Worm (Caenorhabditis elegans) whole organism, late embryonic: ENCODE data around the gene npp-24.

Experiments used
- C08G9.2 ChIP-seq: sonication (generic microtip); optimal IDR thresholded peaks from 2 replicates; lab custom pipeline; 2016; ENCODE audit warnings: mild to moderate bottlenecking, missing genetic modification characterization, moderate library complexity, missing compliant biosample characterization
- ama-1 ChIP-seq: fragments of 150-350 bp; optimal IDR thresholded peaks from 2 replicates; lab custom pipeline; 2014
- ceh-22 ChIP-seq: sonication (generic microtip); optimal IDR thresholded peaks from 2 replicates; lab custom pipeline; 2017; ENCODE audit warnings: missing biosample characterization, missing genetic modification characterization
- dve-1 ChIP-seq: sonication (generic microtip); optimal IDR thresholded peaks from 2 replicates; lab custom pipeline; 2017; ENCODE audit warnings: antibody characterized with exemption, mild to moderate bottlenecking, missing genetic modification characterization, missing compliant biosample characterization
- elt-2 ChIP-seq: sonication (generic microtip); optimal IDR thresholded peaks from 2 replicates; lab custom pipeline; 2016; ENCODE audit warnings: missing genetic modification reagents, missing genetic modification characterization, missing compliant biosample characterization
- elt-4 ChIP-seq: sonication (generic microtip); optimal IDR thresholded peaks from 2 replicates; lab custom pipeline; 2016; ENCODE audit warnings: missing genetic modification characterization, missing compliant biosample characterization
- nfya-1 ChIP-seq: sonication (generic microtip); optimal IDR thresholded peaks from 2 replicates; lab custom pipeline; 2017; ENCODE audit warnings: missing genetic modification characterization, mild to moderate bottlenecking, missing compliant biosample characterization, antibody characterized with exemption, moderate library complexity
- nhr-11 ChIP-seq: fragments of 150-350 bp; optimal IDR thresholded peaks from 2 replicates; lab custom pipeline; 2014; ENCODE audit warnings: missing biosample characterization, missing genetic modification characterization
- pqm-1 ChIP-seq: sonication (generic microtip); optimal IDR thresholded peaks from 2 replicates; lab custom pipeline; 2016; ENCODE audit warnings: missing genetic modification characterization, missing compliant biosample characterization
- sox-4 ChIP-seq: sonication (generic microtip); optimal IDR thresholded peaks from 2 replicates; lab custom pipeline; 2017; ENCODE audit warnings: mild to moderate bottlenecking, missing genetic modification characterization, inconsistent platforms, missing compliant biosample characterization
- tbx-7 ChIP-seq: sonication (generic microtip); optimal IDR thresholded peaks from 2 replicates; lab custom pipeline; 2016; ENCODE audit warnings: missing genotype, missing genetic modification characterization, missing compliant biosample characterization

DNA sequence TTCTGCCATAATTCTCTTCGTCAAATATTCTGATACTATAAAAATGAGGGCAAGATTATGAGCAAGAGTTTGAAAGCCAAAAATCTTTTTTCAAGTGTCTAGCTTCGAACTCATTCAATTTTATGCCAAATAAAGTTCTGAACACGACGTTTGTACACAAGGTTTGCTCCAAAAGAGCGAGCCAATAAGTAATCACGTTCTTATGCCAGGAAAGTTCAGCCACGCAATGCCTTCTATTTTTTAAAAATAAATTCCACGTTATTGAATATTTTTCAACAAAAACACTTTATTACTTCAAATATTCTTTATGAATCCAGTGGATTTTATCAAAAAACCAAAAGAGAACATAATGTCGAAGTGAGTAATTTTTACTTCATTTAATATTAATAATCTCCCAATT lies 17.8 kb upstream of the npp-24 start, which contains the start of gene nep-5:
- TF ChIP-seq ama-1 (lab: Kevin White, UChicago): no peak
- TF ChIP-seq pqm-1 (tag; lab: Kevin White, UChicago): no peak
- no peak for TF ChIP-seq dve-1 (tag; lab: Kevin White, UChicago)
- no peak for TF ChIP-seq ceh-22 (tag; lab: Kevin White, UChicago)
- no peak for TF ChIP-seq tbx-7 (tag; lab: Kevin White, UChicago)
- TF ChIP-seq elt-2 (tag; lab: Kevin White, UChicago): no peak
- TF ChIP-seq nfya-1 (tag; lab: Kevin White, UChicago): no peak
- TF ChIP-seq elt-4 (tag; lab: Kevin White, UChicago): no peak
- no peak for TF ChIP-seq sox-4
- no peak for TF ChIP-seq nhr-11 (tag; lab: Kevin White, UChicago)
- TF ChIP-seq C08G9.2: no peak
